Worm (Caenorhabditis elegans) whole organism, L3 larva: ENCODE results near the gene twk-6.
A peak's percentile ranks its signal among the peaks of the same experiment; 100 is the strongest.

Experiments used
- ama-1 ChIP-seq: fragments of 150-350 bp; optimal IDR thresholded peaks from 2 replicates; lab custom pipeline; 2018
- ceh-16 ChIP-seq: sonication (generic microtip); optimal IDR thresholded peaks from 2 replicates; lab custom pipeline; 2017; ENCODE audit warnings: missing biosample characterization, missing genetic modification characterization
- ceh-28 ChIP-seq: fragments of 150-350 bp; optimal IDR thresholded peaks from 2 replicates; lab custom pipeline; 2014; ENCODE audit warnings: missing biosample characterization, missing genetic modification reagents, missing genetic modification characterization
- egl-27 ChIP-seq: sonication (generic microtip); optimal IDR thresholded peaks from 4 replicates; lab custom pipeline; 2017; ENCODE audit warnings: missing biosample characterization, missing genetic modification reagents, missing genetic modification characterization
- egl-5 ChIP-seq: fragments of 150-350 bp; optimal IDR thresholded peaks from 2 replicates; lab custom pipeline; 2017; ENCODE audit warnings: missing biosample characterization, missing genetic modification reagents, missing genetic modification characterization, inconsistent platforms
- elt-2 ChIP-seq: sonication (generic microtip); optimal IDR thresholded peaks from 2 replicates; lab custom pipeline; 2016; ENCODE audit warnings: missing genetic modification reagents, mild to moderate bottlenecking, missing genetic modification characterization, missing compliant biosample characterization
- elt-3 ChIP-seq, 3 experiments: fragments of 150-350 bp in 1 of 3; sonication (generic microtip) in 2 of 3; optimal IDR thresholded peaks; 2 replicates in 2 of 3; 4 replicates in 1 of 3; lab custom pipeline; 2014 to 2017; ENCODE audit warnings: missing biosample characterization in 3 of 3, missing genetic modification characterization in 3 of 3
- eor-1 ChIP-seq, 2 experiments: fragments of 150-350 bp; optimal IDR thresholded peaks; 2 replicates each; lab custom pipeline; 2014 to 2018; ENCODE audit warnings: missing biosample characterization in 2 of 2, missing genetic modification characterization in 2 of 2
- fkh-2 ChIP-seq: fragments of 150-350 bp; optimal IDR thresholded peaks from 2 replicates; lab custom pipeline; 2014; ENCODE audit warnings: missing biosample characterization, missing genetic modification reagents, missing genetic modification characterization
- fos-1 ChIP-seq: fragments of 150-350 bp; optimal IDR thresholded peaks from 2 replicates; lab custom pipeline; 2014; ENCODE audit warnings: missing biosample characterization, missing genetic modification characterization
- hmg-11 ChIP-seq: sonication (generic microtip); optimal IDR thresholded peaks from 2 replicates; lab custom pipeline; 2016; ENCODE audit warnings: missing genetic modification characterization, missing compliant biosample characterization
- jun-1 ChIP-seq: fragments of 150-350 bp; optimal IDR thresholded peaks from 2 replicates; lab custom pipeline; 2014; ENCODE audit warnings: missing biosample characterization, missing genetic modification reagents, missing genetic modification characterization
- lin-15B ChIP-seq: fragments of 150-350 bp; optimal IDR thresholded peaks from 2 replicates; lab custom pipeline; 2014; ENCODE audit warnings: missing biosample characterization, missing genetic modification characterization
- lin-39 ChIP-seq: fragments of 150-350 bp; optimal IDR thresholded peaks from 2 replicates; lab custom pipeline; 2018; ENCODE audit warnings: missing biosample characterization, missing genetic modification reagents, missing genetic modification characterization
- lsy-12 ChIP-seq: sonication (generic microtip); optimal IDR thresholded peaks from 2 replicates; lab custom pipeline; 2016; ENCODE audit warnings: mild to moderate bottlenecking, missing genetic modification characterization, missing compliant biosample characterization
- mdl-1 ChIP-seq: fragments of 150-350 bp; optimal IDR thresholded peaks from 2 replicates; lab custom pipeline; 2014; ENCODE audit warnings: missing biosample characterization, missing genetic modification characterization
- mml-1 ChIP-seq: fragments of 150-350 bp; sonication (generic microtip); optimal IDR thresholded peaks from 3 replicates; lab custom pipeline; 2014; ENCODE audit warnings: missing biosample characterization, missing genetic modification characterization
- nfya-1 ChIP-seq: sonication (generic microtip); optimal IDR thresholded peaks from 2 replicates; lab custom pipeline; 2017; ENCODE audit warnings: missing genetic modification characterization, mild to moderate bottlenecking, missing compliant biosample characterization, antibody characterized with exemption, moderate library complexity; ENCODE audit not compliant: insufficient read depth
- nhr-11 ChIP-seq: fragments of 150-350 bp; optimal IDR thresholded peaks from 2 replicates; lab custom pipeline; 2014; ENCODE audit warnings: missing biosample characterization, missing genetic modification characterization
- nhr-12 ChIP-seq: fragments of 150-350 bp; optimal IDR thresholded peaks from 2 replicates; lab custom pipeline; 2014; ENCODE audit warnings: missing biosample characterization, missing genetic modification characterization
- nhr-23 ChIP-seq: fragments of 150-350 bp; optimal IDR thresholded peaks from 2 replicates; lab custom pipeline; 2014; ENCODE audit warnings: missing biosample characterization, missing genetic modification reagents, missing genetic modification characterization
- nhr-237 ChIP-seq: fragments of 150-350 bp; optimal IDR thresholded peaks from 2 replicates; lab custom pipeline; 2014; ENCODE audit warnings: missing biosample characterization, missing genetic modification characterization
- nhr-25 ChIP-seq: sonication (generic microtip); optimal IDR thresholded peaks from 2 replicates; lab custom pipeline; 2017; ENCODE audit warnings: missing biosample characterization, missing genetic modification characterization
- nhr-28 ChIP-seq: fragments of 150-350 bp; optimal IDR thresholded peaks from 2 replicates; lab custom pipeline; 2014; ENCODE audit warnings: missing biosample characterization, missing genetic modification characterization
- nhr-67 ChIP-seq: fragments of 150-350 bp; optimal IDR thresholded peaks from 2 replicates; lab custom pipeline; 2014; ENCODE audit warnings: missing biosample characterization, missing genetic modification characterization
- nhr-77 ChIP-seq: fragments of 150-350 bp; optimal IDR thresholded peaks from 2 replicates; lab custom pipeline; 2014; ENCODE audit warnings: missing biosample characterization, missing genetic modification characterization
- pha-4 ChIP-seq: fragments of 150-350 bp; optimal IDR thresholded peaks from 2 replicates; lab custom pipeline; 2014; ENCODE audit warnings: missing biosample characterization, missing genetic modification reagents, missing genetic modification characterization
- sea-2 ChIP-seq: fragments of 150-350 bp; sonication (generic microtip); optimal IDR thresholded peaks from 4 replicates; lab custom pipeline; 2014; ENCODE audit warnings: missing biosample characterization, missing genetic modification reagents, missing genetic modification characterization
- skn-1 ChIP-seq: fragments of 150-350 bp; optimal IDR thresholded peaks from 2 replicates; lab custom pipeline; 2014; ENCODE audit warnings: missing biosample characterization, missing genetic modification characterization
- tbx-2 ChIP-seq: sonication (generic microtip); optimal IDR thresholded peaks from 2 replicates; lab custom pipeline; 2016; ENCODE audit warnings: mild to moderate bottlenecking, missing genetic modification characterization, missing compliant biosample characterization
- unc-39 ChIP-seq: sonication (generic microtip); optimal IDR thresholded peaks from 4 replicates; lab custom pipeline; 2017; ENCODE audit warnings: missing biosample characterization, missing genetic modification characterization
- zag-1 ChIP-seq: fragments of 150-350 bp; optimal IDR thresholded peaks from 2 replicates; lab custom pipeline; 2014; ENCODE audit warnings: missing biosample characterization, missing genetic modification characterization
- ztf-11 ChIP-seq: fragments of 150-350 bp; optimal IDR thresholded peaks from 2 replicates; lab custom pipeline; 2014; ENCODE audit warnings: missing biosample characterization, missing genetic modification characterization

The twk-6 gene

ce11 chrIII:4697819-4698218 lies 44.9 kb upstream of the twk-6 start, which contains the start of gene dnj-18:
dnj-18 (plus strand) TSS chrIII:4698119.
- TF ChIP-seq elt-2 (tag; lab: Kevin White, UChicago) (no peak), lin-15B (tag; lab: Kevin White, UChicago) (no peak), tbx-2 (tag; lab: Kevin White, UChicago) (no peak), lin-39 (tag; lab: Kevin White, UChicago) (no peak), egl-5 (no peak), ceh-16 (no peak), nhr-77 (tag; lab: Kevin White, UChicago) (no peak), nhr-237 (tag; lab: Kevin White, UChicago) (no peak), hmg-11 (tag; lab: Kevin White, UChicago) (no peak), nhr-28 (tag; lab: Kevin White, UChicago) (no peak), fkh-2 (tag; lab: Kevin White, UChicago) (no peak), mml-1 (tag; lab: Kevin White, UChicago) (no peak), lsy-12 (tag; lab: Kevin White, UChicago) (no peak)

DNA sequence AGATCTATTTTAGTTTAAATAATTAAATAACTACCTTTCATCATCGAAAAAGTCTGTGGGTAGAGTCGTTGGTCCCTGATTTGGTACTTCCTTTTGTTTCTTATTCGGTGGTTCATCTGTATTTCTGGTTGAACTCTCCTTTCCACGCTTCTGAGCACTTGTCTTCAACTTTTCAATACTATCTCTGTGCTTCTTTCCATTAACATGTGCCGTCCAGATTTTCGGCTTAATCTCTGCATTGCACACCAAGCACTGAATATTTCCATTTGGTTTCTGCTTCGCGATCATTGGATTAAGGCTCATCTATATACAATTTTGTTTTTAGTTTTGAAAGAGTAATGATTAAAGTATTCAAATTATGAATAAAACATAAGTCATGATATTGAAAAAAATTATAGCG lies 42.8 kb upstream of the twk-6 start, which contains the start of gene sel-13:
sel-13 (minus strand) TSS at position 303 of the 400 bp plus-strand sequence.
- TF ChIP-seq zag-1 (tag; lab: Kevin White, UChicago) (no peak), eor-1 (tag; optimal IDR thresholded peaks at IDR 0.05; lab: Kevin White, UChicago) (no peak), mml-1 (tag; lab: Kevin White, UChicago) (no peak), ama-1 (no peak), skn-1 (tag; lab: Kevin White, UChicago) (no peak), jun-1 (tag; lab: Kevin White, UChicago) (no peak), sea-2 (GFP tag; lab: Kevin White, UChicago) (no peak), fkh-2 (tag; lab: Kevin White, UChicago) (no peak), mdl-1 (tag; lab: Kevin White, UChicago) (no peak), nhr-67 (tag; lab: Kevin White, UChicago) (no peak)
- TF ChIP-seq, all 47 proteins: peak for 0

DNA sequence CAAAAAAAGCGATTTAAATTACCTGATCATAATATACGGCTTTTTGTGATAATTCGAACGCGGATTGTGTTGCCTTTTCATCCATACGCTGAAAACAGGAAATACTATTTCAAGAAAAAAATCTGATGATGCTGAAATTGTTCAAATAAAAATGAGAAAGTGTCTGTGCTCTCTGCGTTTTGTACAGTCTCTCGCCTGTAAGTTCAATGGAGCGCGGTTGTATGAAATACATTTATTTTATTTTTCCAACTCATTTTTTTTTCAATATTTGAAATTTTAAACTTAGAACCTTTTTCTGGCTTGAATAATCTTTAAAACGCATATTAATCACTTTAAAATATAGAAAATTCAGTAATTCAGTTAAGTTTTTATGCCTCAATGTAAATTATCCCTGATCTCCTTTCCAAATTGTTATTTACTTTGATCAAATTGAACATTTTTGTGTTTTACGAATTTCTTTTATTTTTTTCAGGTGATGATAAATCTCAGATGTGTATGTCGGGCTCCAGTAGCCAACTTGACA lies 38.7 kb upstream of the twk-6 start, which contains the start of the genes clp-2 and mrpl-16:
clp-2 (minus strand) TSS at position 94 of the 523 bp plus-strand sequence.
mrpl-16 (plus strand) TSS at position 473 of the 523 bp plus-strand sequence.
- no peak for TF ChIP-seq elt-3 (tag; optimal IDR thresholded peaks at IDR 0.05; lab: Kevin White, UChicago)
- no peak for TF ChIP-seq egl-5
- TF ChIP-seq nhr-12 (tag; lab: Kevin White, UChicago) = no peak
- no peak for TF ChIP-seq fos-1 (tag; lab: Kevin White, UChicago)
- no peak for TF ChIP-seq nhr-25
- no peak for TF ChIP-seq skn-1 (tag; lab: Kevin White, UChicago)
- peak; percentile 53 for TF ChIP-seq nfya-1 (tag; lab: Kevin White, UChicago)
- no peak for TF ChIP-seq ceh-28
- peak; percentile 43 for TF ChIP-seq lin-15B (tag; lab: Kevin White, UChicago)
- peak; percentile 12 for TF ChIP-seq nhr-23 (tag; lab: Kevin White, UChicago)

ce11 chrIII:4705207-4705606 lies 37.5 kb upstream of the twk-6 start, which contains the start of gene pgap-2:
pgap-2 (plus strand) TSS chrIII:4705507.
- TF ChIP-seq ztf-11 (tag; lab: Kevin White, UChicago) (no peak), mdl-1 (tag; lab: Kevin White, UChicago) (no peak), unc-39 (tag; lab: Kevin White, UChicago) (no peak), elt-3 (tag; optimal IDR thresholded peaks at IDR 0.05; lab: Kevin White, UChicago) (no peak), zag-1 (tag; lab: Kevin White, UChicago) (no peak), ceh-28 (no peak), egl-5 (no peak)

DNA sequence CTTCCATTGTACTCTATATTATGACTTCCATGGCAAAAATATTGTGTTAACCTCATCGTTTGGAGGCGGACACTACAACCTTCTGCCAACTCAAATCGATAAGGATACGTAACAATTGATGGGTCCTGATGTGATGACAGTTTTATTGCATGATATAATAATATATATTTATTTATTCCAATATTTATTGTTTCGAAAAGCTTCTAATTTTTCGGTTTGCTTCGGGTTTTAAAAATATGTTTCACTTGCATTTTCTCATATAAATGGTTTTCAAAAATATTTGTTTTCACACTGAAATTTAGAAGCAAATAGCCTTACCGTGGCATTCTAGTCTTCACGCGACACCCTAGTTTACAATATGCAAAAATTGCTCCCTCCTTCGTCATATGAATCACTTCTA lies 36.0 kb upstream of the twk-6 start, which contains the start of gene T04A8.13:
T04A8.13 (plus strand) TSS at position 301 of the 400 bp plus-strand sequence.
- TF ChIP-seq pha-4 (no peak), nhr-23 (tag; lab: Kevin White, UChicago) (no peak), nhr-11 (tag; lab: Kevin White, UChicago) (no peak), egl-27 (tag; lab: Kevin White, UChicago) (no peak), ceh-16 (no peak)
